Worm (Caenorhabditis elegans) whole organism, L2 larva: ENCODE measurements around the gene smim-14.

ENCODE experiments used
- C34F6.9 ChIP-seq: fragments of 150-350 bp; optimal IDR thresholded peaks from 2 replicates; lab custom pipeline; 2014; ENCODE audit warnings: missing biosample characterization, missing genetic modification characterization
- F13H6.1 ChIP-seq: sonication (generic microtip); optimal IDR thresholded peaks from 2 replicates; lab custom pipeline; 2016; ENCODE audit warnings: missing genetic modification characterization, missing compliant biosample characterization
- Y55F3AM.14 ChIP-seq: fragments of 200-800 bp; sonication (Bioruptor generic); optimal IDR thresholded peaks from 2 replicates; lab custom pipeline; 2018; ENCODE audit warnings: mild to moderate bottlenecking, missing genetic modification characterization, missing compliant biosample characterization
- ama-1 ChIP-seq: fragments of 150-350 bp; optimal IDR thresholded peaks from 2 replicates; lab custom pipeline; 2018; ENCODE audit warnings: inconsistent platforms
- blmp-1 ChIP-seq: sonication (generic microtip); optimal IDR thresholded peaks from 2 replicates; lab custom pipeline; 2017; ENCODE audit warnings: missing genetic modification characterization, mild to moderate bottlenecking, missing compliant biosample characterization, antibody characterized with exemption, moderate library complexity; ENCODE audit not compliant: insufficient read depth
- ceh-16 ChIP-seq: fragments of 150-350 bp; optimal IDR thresholded peaks from 2 replicates; lab custom pipeline; 2014; ENCODE audit warnings: missing biosample characterization, missing genetic modification characterization
- ceh-82 ChIP-seq: fragments of 150-350 bp; optimal IDR thresholded peaks from 2 replicates; lab custom pipeline; 2014; ENCODE audit warnings: missing biosample characterization, missing genetic modification characterization
- crh-2 ChIP-seq: sonication (generic microtip); optimal IDR thresholded peaks from 2 replicates; lab custom pipeline; 2017; ENCODE audit warnings: missing biosample characterization, missing genetic modification characterization
- elt-3 ChIP-seq: sonication (generic microtip); optimal IDR thresholded peaks from 2 replicates; lab custom pipeline; 2017; ENCODE audit warnings: missing biosample characterization, missing genetic modification characterization
- fos-1 ChIP-seq: fragments of 150-350 bp; optimal IDR thresholded peaks from 2 replicates; lab custom pipeline; 2014; ENCODE audit warnings: missing biosample characterization, missing genetic modification characterization
- gmeb-1 ChIP-seq: fragments of 150-350 bp; optimal IDR thresholded peaks from 2 replicates; lab custom pipeline; 2014; ENCODE audit warnings: missing biosample characterization, missing genetic modification characterization
- lin-11 ChIP-seq: fragments of 150-350 bp; sonication (generic microtip); optimal IDR thresholded peaks from 2 replicates; lab custom pipeline; 2014; ENCODE audit warnings: missing biosample characterization, missing genetic modification characterization, inconsistent platforms, mixed read lengths
- lin-13 ChIP-seq: fragments of 150-350 bp; optimal IDR thresholded peaks from 2 replicates; lab custom pipeline; 2014; ENCODE audit warnings: missing biosample characterization, missing genetic modification reagents, missing genetic modification characterization
- lin-39 ChIP-seq: fragments of 150-350 bp; optimal IDR thresholded peaks from 2 replicates; lab custom pipeline; 2014; ENCODE audit warnings: missing biosample characterization, missing genetic modification reagents, missing genetic modification characterization
- lsy-2 ChIP-seq, 2 experiments: fragments of 150-350 bp in 1 of 2; sonication (generic microtip) in 1 of 2; optimal IDR thresholded peaks; 2 replicates each; lab custom pipeline; 2014 to 2017; ENCODE audit warnings: missing biosample characterization in 2 of 2, missing genetic modification characterization in 2 of 2
- mab-5 ChIP-seq: fragments of 150-350 bp; optimal IDR thresholded peaks from 2 replicates; lab custom pipeline; 2014; ENCODE audit warnings: missing biosample characterization, missing genetic modification characterization
- mbf-1 ChIP-seq: sonication (generic microtip); optimal IDR thresholded peaks from 2 replicates; lab custom pipeline; 2017; ENCODE audit warnings: missing biosample characterization, missing genetic modification characterization
- mdl-1 ChIP-seq, 2 experiments: fragments of 150-350 bp in 1 of 2; sonication (generic microtip) in 1 of 2; optimal IDR thresholded peaks; 2 replicates each; lab custom pipeline; 2017; ENCODE audit warnings: missing biosample characterization in 2 of 2, missing genetic modification characterization in 2 of 2
- nhr-10 ChIP-seq: sonication (generic microtip); optimal IDR thresholded peaks from 2 replicates; lab custom pipeline; 2017; ENCODE audit warnings: missing biosample characterization, missing genetic modification characterization
- nhr-11 ChIP-seq: fragments of 150-350 bp; optimal IDR thresholded peaks from 2 replicates; lab custom pipeline; 2014; ENCODE audit warnings: missing biosample characterization, missing genetic modification characterization
- nhr-129 ChIP-seq: fragments of 150-350 bp; optimal IDR thresholded peaks from 2 replicates; lab custom pipeline; 2014; ENCODE audit warnings: missing biosample characterization, missing genetic modification characterization
- nhr-21 ChIP-seq: fragments of 150-350 bp; optimal IDR thresholded peaks from 2 replicates; lab custom pipeline; 2014; ENCODE audit warnings: missing biosample characterization, missing genetic modification characterization
- nhr-23 ChIP-seq: fragments of 150-350 bp; optimal IDR thresholded peaks from 2 replicates; lab custom pipeline; 2014; ENCODE audit warnings: missing biosample characterization, missing genetic modification reagents, missing genetic modification characterization
- nhr-237 ChIP-seq: fragments of 150-350 bp; optimal IDR thresholded peaks from 2 replicates; lab custom pipeline; 2014; ENCODE audit warnings: missing biosample characterization, missing genetic modification characterization
- nhr-25 ChIP-seq: fragments of 150-350 bp; sonication (generic microtip); optimal IDR thresholded peaks from 3 replicates; lab custom pipeline; 2014; ENCODE audit warnings: missing biosample characterization, missing genetic modification characterization
- peb-1 ChIP-seq: fragments of 150-350 bp; optimal IDR thresholded peaks from 2 replicates; lab custom pipeline; 2014; ENCODE audit warnings: missing biosample characterization, missing genetic modification characterization
- sem-4 ChIP-seq: fragments of 150-350 bp; optimal IDR thresholded peaks from 2 replicates; lab custom pipeline; 2014; ENCODE audit warnings: missing biosample characterization, missing genetic modification reagents, missing genetic modification characterization
- skn-1 ChIP-seq: sonication (generic microtip); optimal IDR thresholded peaks from 2 replicates; lab custom pipeline; 2017; ENCODE audit warnings: missing biosample characterization, missing genetic modification characterization
- sma-3 ChIP-seq: sonication (generic microtip); optimal IDR thresholded peaks from 2 replicates; lab custom pipeline; 2016; ENCODE audit warnings: missing genetic modification reagents, missing genetic modification characterization, missing compliant biosample characterization
- sma-9 ChIP-seq, 2 experiments: fragments of 150-350 bp in 1 of 2; sonication (generic microtip) in 1 of 2; optimal IDR thresholded peaks; 2 replicates each; lab custom pipeline; 2014 to 2016; ENCODE audit warnings: missing genetic modification characterization in 2 of 2, mild to moderate bottlenecking in 1 of 2, missing biosample characterization in 1 of 2, missing compliant biosample characterization in 1 of 2, missing genetic modification reagents in 1 of 2, moderate library complexity in 1 of 2
- snpc-4 ChIP-seq: fragments of 150-350 bp; optimal IDR thresholded peaks from 2 replicates; lab custom pipeline; 2014; ENCODE audit warnings: missing biosample characterization, missing genetic modification characterization
- unc-39 ChIP-seq: fragments of 150-350 bp; optimal IDR thresholded peaks from 2 replicates; lab custom pipeline; 2014; ENCODE audit warnings: missing biosample characterization, missing genetic modification characterization
- unc-55 ChIP-seq: fragments of 150-350 bp; sonication (generic microtip); optimal IDR thresholded peaks from 3 replicates; lab custom pipeline; 2014; ENCODE audit warnings: missing biosample characterization, missing genetic modification reagents, missing genetic modification characterization
- unc-62 ChIP-seq: fragments of 150-350 bp; optimal IDR thresholded peaks from 2 replicates; lab custom pipeline; 2014; ENCODE audit warnings: missing biosample characterization, missing genetic modification reagents, missing genetic modification characterization
- zag-1 ChIP-seq: fragments of 150-350 bp; optimal IDR thresholded peaks from 2 replicates; lab custom pipeline; 2014; ENCODE audit warnings: missing biosample characterization, missing genetic modification characterization
- ztf-1 ChIP-seq: fragments of 200-800 bp; sonication (Bioruptor generic); conservative IDR thresholded peaks from 2 replicates; pipeline ENCODE4 v1.3.6; 2022; ENCODE audit warnings: missing genetic modification characterization, missing compliant biosample characterization
- ztf-11 ChIP-seq: sonication (generic microtip); optimal IDR thresholded peaks from 2 replicates; lab custom pipeline; 2017; ENCODE audit warnings: missing biosample characterization, missing genetic modification characterization
- ztf-4 ChIP-seq: fragments of 150-350 bp; optimal IDR thresholded peaks from 2 replicates; lab custom pipeline; 2014; ENCODE audit warnings: missing biosample characterization, missing genetic modification characterization

The smim-14 gene

DNA sequence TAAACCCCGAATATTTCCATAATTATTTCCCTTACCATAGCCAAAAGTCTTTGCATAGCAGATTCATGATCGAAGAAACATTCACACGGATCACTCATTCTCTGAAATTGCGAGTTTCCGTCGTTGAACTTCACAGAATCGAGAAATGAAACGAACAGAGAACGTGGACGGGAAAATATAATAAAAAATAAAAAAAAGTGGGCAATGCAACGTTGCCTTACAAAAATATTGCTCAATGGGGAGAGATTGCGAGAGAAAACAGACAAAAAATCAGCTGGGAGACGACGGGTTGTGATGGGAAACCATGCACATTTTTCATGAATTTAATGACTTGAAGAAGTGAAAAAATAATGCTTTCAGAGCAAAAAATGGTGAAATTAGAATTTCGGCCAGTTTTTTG is at the start of gene smim-14:
Gene smim-14, minus strand, starts transcription at position 101 of the 400 bp plus-strand sequence.
- TF ChIP-seq ama-1 (lab: Kevin White, UChicago) (no peak), zag-1 (tag; lab: Kevin White, UChicago) (no peak), ztf-4 (no peak), unc-55 (GFP tag; lab: Kevin White, UChicago) (no peak), nhr-25 (tag; lab: Kevin White, UChicago) (no peak), fos-1 (tag; lab: Kevin White, UChicago) (peak; percentile 13), nhr-10 (tag; lab: Kevin White, UChicago) (no peak), crh-2 (tag; lab: Kevin White, UChicago) (no peak)
- TF ChIP-seq, all 48 proteins: peak for 1

ce11 chrIII:3511808-3512207 is 42.3 kb upstream of the smim-14 start:
- TF ChIP-seq lin-39 (no peak), sem-4 (no peak)

- TF ChIP-seq peb-1: no peak
- TF ChIP-seq lsy-2 (tag; optimal IDR thresholded peaks at IDR 0.05; lab: Kevin White, UChicago): peak; percentile 85 to 98
- TF ChIP-seq Y55F3AM.14 (GFP tag; lab: Kevin White, UChicago): no peak
- TF ChIP-seq zag-1 (tag; lab: Kevin White, UChicago): no peak
- no peak for TF ChIP-seq elt-3 (tag; lab: Kevin White, UChicago)
- TF ChIP-seq snpc-4 (tag; lab: Kevin White, UChicago): no peak
- peak; percentile 56 for TF ChIP-seq crh-2 (tag; lab: Kevin White, UChicago)
- no peak for TF ChIP-seq nhr-21 (tag; lab: Kevin White, UChicago)
- peak; percentile 4 for TF ChIP-seq sma-9 (GFP tag; optimal IDR thresholded peaks at IDR 0.05; lab: Kevin White, UChicago)
- no peak for TF ChIP-seq sma-9 (tag; optimal IDR thresholded peaks at IDR 0.05; lab: Kevin White, UChicago)
- no peak for TF ChIP-seq nhr-11 (tag; lab: Kevin White, UChicago)
- no peak for TF ChIP-seq nhr-23 (tag; lab: Kevin White, UChicago)
- TF ChIP-seq unc-39: no peak
- peak; percentile 49 for TF ChIP-seq lin-13 (GFP tag; lab: Kevin White, UChicago)
- TF ChIP-seq mbf-1 (tag; lab: Kevin White, UChicago): no peak
- TF ChIP-seq fos-1 (tag; lab: Kevin White, UChicago): peak; percentile 34
- TF ChIP-seq F13H6.1 (tag; lab: Kevin White, UChicago): peak; percentile 21
- TF ChIP-seq ztf-4: no peak
- TF ChIP-seq skn-1 (tag; lab: Kevin White, UChicago): no peak
- peak; percentile 66 for TF ChIP-seq unc-55 (GFP tag; lab: Kevin White, UChicago)
- peak; percentile 11 for TF ChIP-seq nhr-129
- no peak for TF ChIP-seq unc-62 (GFP tag; lab: Kevin White, UChicago)
- no peak for TF ChIP-seq ztf-11 (tag; lab: Kevin White, UChicago)
- no peak for TF ChIP-seq ztf-1 (GFP tag; lab: Robert Waterston, UW)
- peak; percentile 89 for TF ChIP-seq C34F6.9 (tag; lab: Kevin White, UChicago)
- peak; percentile 2 for TF ChIP-seq gmeb-1 (tag; lab: Kevin White, UChicago)
- no peak for TF ChIP-seq nhr-237 (tag; lab: Kevin White, UChicago)
These were observed 40.4 kb upstream of the smim-14 start, which contains the start of the genes M01F1.4 and mrpl-35 for ce11 chrIII:3509908-3510307. M01F1.4 (minus strand) TSS chrIII:3510033. mrpl-35 (plus strand) TSS chrIII:3510237.

DNA sequence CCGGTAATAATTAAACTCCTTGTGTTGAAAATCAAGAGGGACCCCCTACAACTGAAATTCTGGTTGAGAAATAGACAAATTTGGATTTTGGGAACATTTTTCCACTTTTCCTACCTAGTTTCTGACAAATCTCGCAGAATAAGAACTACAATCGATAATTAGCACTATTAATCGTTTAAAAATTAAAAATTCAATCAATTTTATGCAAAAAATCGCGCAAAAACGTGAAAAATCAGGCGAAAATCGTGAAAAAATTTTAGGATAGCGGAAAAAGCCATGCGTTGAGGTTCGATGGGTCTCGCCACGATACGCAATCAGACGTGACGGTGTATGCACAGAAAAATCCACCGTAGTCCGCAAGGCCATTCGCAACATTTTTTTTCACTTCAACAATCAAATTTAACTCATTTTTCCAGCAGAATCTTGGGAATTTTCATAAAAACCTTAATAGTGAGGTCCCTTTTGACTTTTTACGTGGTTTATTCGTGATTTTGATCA is 35.6 kb upstream of the smim-14 start, which contains the start of gene lias-1:
Gene lias-1, minus strand, starts transcription at position 51 of the 498 bp plus-strand sequence.
- TF ChIP-seq nhr-237 (tag; lab: Kevin White, UChicago): no peak
- TF ChIP-seq elt-3 (tag; lab: Kevin White, UChicago): no peak
- no peak for TF ChIP-seq skn-1 (tag; lab: Kevin White, UChicago)
- TF ChIP-seq ceh-16 (tag; lab: Kevin White, UChicago): peak; percentile 23
- TF ChIP-seq unc-55 (GFP tag; lab: Kevin White, UChicago): peak; percentile 93
- peak in 1 of 2 experiments; percentile 21 for TF ChIP-seq mdl-1 (tag; optimal IDR thresholded peaks at IDR 0.05; lab: Kevin White, UChicago)
- TF ChIP-seq nhr-25 (tag; lab: Kevin White, UChicago): peak; percentile 86
- TF ChIP-seq ama-1 (lab: Kevin White, UChicago): peak; percentile 49
- TF ChIP-seq ztf-1 (GFP tag; lab: Robert Waterston, UW): no peak
- TF ChIP-seq sem-4: peak; percentile 43
- peak; percentile 69 for TF ChIP-seq lin-11
- peak; percentile 57 for TF ChIP-seq snpc-4 (tag; lab: Kevin White, UChicago)
- TF ChIP-seq ztf-4: peak; percentile 40
- TF ChIP-seq zag-1 (tag; lab: Kevin White, UChicago): peak; percentile 29
- TF ChIP-seq mab-5 (tag; lab: Kevin White, UChicago): peak; percentile 23
- TF ChIP-seq blmp-1: peak; percentile 75
- TF ChIP-seq crh-2 (tag; lab: Kevin White, UChicago): peak; percentile 88
- peak; percentile 85 for TF ChIP-seq lin-13 (GFP tag; lab: Kevin White, UChicago)
- TF ChIP-seq gmeb-1 (tag; lab: Kevin White, UChicago): peak; percentile 79
- no peak for TF ChIP-seq ztf-11 (tag; lab: Kevin White, UChicago)
- peak; percentile 55 for TF ChIP-seq sma-9 (GFP tag; optimal IDR thresholded peaks at IDR 0.05; lab: Kevin White, UChicago)
- TF ChIP-seq sma-9 (tag; optimal IDR thresholded peaks at IDR 0.05; lab: Kevin White, UChicago): no peak
- TF ChIP-seq sma-3: peak; percentile 64
- peak; percentile 91 to 98 for TF ChIP-seq lsy-2 (tag; optimal IDR thresholded peaks at IDR 0.05; lab: Kevin White, UChicago)
- TF ChIP-seq F13H6.1 (tag; lab: Kevin White, UChicago): peak; percentile 60
- peak; percentile 91 for TF ChIP-seq nhr-129
- peak; percentile 76 for TF ChIP-seq fos-1 (tag; lab: Kevin White, UChicago)
- TF ChIP-seq C34F6.9 (tag; lab: Kevin White, UChicago): peak; percentile 92
- TF ChIP-seq nhr-21 (tag; lab: Kevin White, UChicago): peak; percentile 71
- no peak for TF ChIP-seq ceh-82 (tag; lab: Kevin White, UChicago)
